Fruit fly (Drosophila melanogaster) whole organism, embryonic: ENCODE data around the gene RhoGAPp190.
A peak's percentile ranks its signal among the peaks of the same experiment; 100 is the strongest.

ENCODE experiments used
- ATbp ChIP-seq: fragments of 200-800 bp; sonication (Bioruptor generic); optimal IDR thresholded peaks from 2 replicates; lab custom pipeline; 2017; ENCODE audit warnings: missing biosample characterization, mild to moderate bottlenecking, missing genetic modification characterization, missing genetic modification reagents
- Bdp1 ChIP-seq: fragments of 200-800 bp; sonication (Bioruptor generic); optimal IDR thresholded peaks from 3 replicates; lab custom pipeline; 2016; ENCODE audit warnings: missing biosample characterization, missing genetic modification characterization
- Blimp-1 ChIP-seq: fragments of 200-800 bp; sonication (Bioruptor generic); optimal IDR thresholded peaks from 3 replicates; lab custom pipeline; 2018; ENCODE audit warnings: missing biosample characterization, missing genetic modification characterization, mild to moderate bottlenecking, moderate library complexity, missing genetic modification reagents
- BtbVII ChIP-seq: fragments of 200-800 bp; sonication (Bioruptor generic); optimal IDR thresholded peaks from 3 replicates; lab custom pipeline; 2017; ENCODE audit warnings: missing biosample characterization, mild to moderate bottlenecking, missing genetic modification characterization
- Bteb2 ChIP-seq: fragments of 200-800 bp; sonication (Bioruptor generic); optimal IDR thresholded peaks from 2 replicates; lab custom pipeline; 2016; ENCODE audit warnings: missing biosample characterization, missing genetic modification characterization
- CG10654 ChIP-seq: fragments of 200-800 bp; sonication (Bioruptor generic); optimal IDR thresholded peaks from 2 replicates; lab custom pipeline; 2016; ENCODE audit warnings: missing biosample characterization, missing genetic modification characterization
- CG11456 ChIP-seq: fragments of 200-800 bp; sonication (Bioruptor generic); IDR thresholded peaks from 3 replicates; pipeline ENCODE4 v1.3.6; 2022; ENCODE audit warnings: missing biosample characterization, missing genetic modification characterization
- CG11723 ChIP-seq: fragments of 200-800 bp; sonication (Bioruptor generic); optimal IDR thresholded peaks from 2 replicates; lab custom pipeline; 2017; ENCODE audit warnings: missing biosample characterization, mild to moderate bottlenecking, missing genetic modification characterization
- CG13894 ChIP-seq: fragments of 200-800 bp; sonication (Bioruptor generic); optimal IDR thresholded peaks from 3 replicates; lab custom pipeline; 2018; ENCODE audit warnings: missing biosample characterization, mild to moderate bottlenecking, missing genetic modification characterization, moderate library complexity
- CG15601 ChIP-seq: fragments of 200-800 bp; sonication (Bioruptor generic); optimal IDR thresholded peaks from 3 replicates; lab custom pipeline; 2019; ENCODE audit warnings: missing biosample characterization, mild to moderate bottlenecking, missing genetic modification characterization, moderate library complexity
- CG16863 ChIP-seq: fragments of 200-800 bp; sonication (Bioruptor generic); optimal IDR thresholded peaks from 3 replicates; lab custom pipeline; 2016; ENCODE audit warnings: missing biosample characterization, missing genetic modification characterization
- CG1792 ChIP-seq: fragments of 200-800 bp; sonication (Bioruptor generic); optimal IDR thresholded peaks from 2 replicates; lab custom pipeline; 2016; ENCODE audit warnings: missing biosample characterization, missing genetic modification characterization
- CG1832 ChIP-seq: fragments of 200-800 bp; sonication (Bioruptor generic); optimal IDR thresholded peaks from 2 replicates; lab custom pipeline; 2017; ENCODE audit warnings: missing biosample characterization, mild to moderate bottlenecking, missing genetic modification characterization, inconsistent platforms
- CG31441 ChIP-seq: fragments of 200-800 bp; sonication (Bioruptor generic); IDR thresholded peaks from 2 replicates; pipeline ENCODE4 v1.3.6; 2022; ENCODE audit warnings: missing biosample characterization, missing genetic modification characterization
- CG33213 ChIP-seq: fragments of 200-800 bp; sonication (Bioruptor generic); optimal IDR thresholded peaks from 3 replicates; lab custom pipeline; 2016; ENCODE audit warnings: missing biosample characterization, missing genetic modification characterization
- CG6654 ChIP-seq: fragments of 200-800 bp; sonication (Bioruptor generic); optimal IDR thresholded peaks from 2 replicates; lab custom pipeline; 2017; ENCODE audit warnings: missing biosample characterization, mild to moderate bottlenecking, missing genetic modification characterization
- CG6689 ChIP-seq: fragments of 200-800 bp; sonication (Bioruptor generic); IDR thresholded peaks from 2 replicates; pipeline ENCODE4 v1.3.6; 2022; ENCODE audit warnings: missing biosample characterization, missing genetic modification characterization
- CG6854 ChIP-seq: fragments of 200-800 bp; sonication (Bioruptor generic); optimal IDR thresholded peaks from 3 replicates; lab custom pipeline; 2017; ENCODE audit warnings: missing biosample characterization, mild to moderate bottlenecking, missing genetic modification characterization
- CoRest ChIP-seq: fragments of 200-800 bp; sonication (Bioruptor generic); optimal IDR thresholded peaks from 3 replicates; lab custom pipeline; 2018; ENCODE audit warnings: missing biosample characterization, mild to moderate bottlenecking, missing genetic modification characterization, moderate library complexity
- Deaf1 ChIP-seq: fragments of 200-800 bp; optimal IDR thresholded peaks from 3 replicates; lab custom pipeline; 2019; ENCODE audit warnings: missing biosample characterization, mild to moderate bottlenecking, missing genetic modification characterization, moderate library complexity
- Eip74EF ChIP-seq, 2 experiments: fragments of 200-800 bp in 1 of 2; fragments of >200 bp in 1 of 2; sonication (Bioruptor generic) in 1 of 2; optimal IDR thresholded peaks; 2 replicates each; lab custom pipeline; 2017 to 2019; ENCODE audit warnings: missing biosample characterization in 2 of 2, missing genetic modification characterization in 2 of 2, mild to moderate bottlenecking in 1 of 2, moderate library complexity in 1 of 2
- Elba2 ChIP-seq: fragments of 200-800 bp; sonication (Bioruptor generic); optimal IDR thresholded peaks from 3 replicates; lab custom pipeline; 2016; ENCODE audit warnings: missing biosample characterization, missing genetic modification characterization
- GATAe ChIP-seq: fragments of 200-800 bp; sonication (Bioruptor generic); conservative IDR thresholded peaks from 2 replicates; pipeline ENCODE4 v1.3.6; 2022; ENCODE audit warnings: missing biosample characterization, missing genetic modification characterization
- HLH54F ChIP-seq: fragments of 200-800 bp; sonication (Bioruptor generic); optimal IDR thresholded peaks from 3 replicates; lab custom pipeline; 2016; ENCODE audit warnings: missing biosample characterization, missing genetic modification characterization
- HLHmδ ChIP-seq: fragments of 200-800 bp; sonication (Bioruptor generic); optimal IDR thresholded peaks from 2 replicates; lab custom pipeline; 2018; ENCODE audit warnings: missing biosample characterization, mild to moderate bottlenecking, missing genetic modification characterization, moderate library complexity
- Hand ChIP-seq: fragments of 200-800 bp; sonication (Bioruptor generic); optimal IDR thresholded peaks from 2 replicates; lab custom pipeline; 2017; ENCODE audit warnings: mild to moderate bottlenecking, missing biosample characterization, missing genetic modification reagents, missing genetic modification characterization
- Hsf ChIP-seq: fragments of 200-800 bp; sonication (Bioruptor generic); optimal IDR thresholded peaks from 3 replicates; lab custom pipeline; 2016; ENCODE audit warnings: missing biosample characterization, missing genetic modification characterization
- Lim3 ChIP-seq: fragments of 200-800 bp; sonication (Bioruptor generic); IDR thresholded peaks from 2 replicates; pipeline ENCODE4 v1.3.6; 2022; ENCODE audit warnings: missing biosample characterization, missing genetic modification characterization
- MTF-1 ChIP-seq: fragments of 200-800 bp; sonication (Bioruptor generic); optimal IDR thresholded peaks from 2 replicates; lab custom pipeline; 2018; ENCODE audit warnings: missing biosample characterization, mild to moderate bottlenecking, missing genetic modification characterization, borderline replicate concordance
- Poxn ChIP-seq: fragments of 200-800 bp; sonication (Bioruptor generic); IDR thresholded peaks from 2 replicates; pipeline ENCODE4 v1.3.6; 2022; ENCODE audit warnings: missing biosample characterization, missing genetic modification characterization
- Rfx ChIP-seq: fragments of 200-800 bp; sonication (Bioruptor generic); IDR thresholded peaks from 2 replicates; pipeline ENCODE4 v1.3.6; 2022; ENCODE audit warnings: missing biosample characterization, missing genetic modification characterization
- Scr ChIP-seq: fragments of 200-800 bp; sonication (Bioruptor generic); IDR thresholded peaks from 2 replicates; pipeline ENCODE4 v1.3.6; 2022; ENCODE audit warnings: missing biosample characterization, missing genetic modification characterization; ENCODE audit not compliant: partially characterized antibody
- ase ChIP-seq: fragments of 200-800 bp; sonication (Bioruptor generic); IDR thresholded peaks from 3 replicates; pipeline ENCODE4 v1.3.6; 2022; ENCODE audit warnings: missing biosample characterization, missing genetic modification characterization
- bbx ChIP-seq: fragments of 200-800 bp; sonication (Bioruptor generic); IDR thresholded peaks from 2 replicates; pipeline ENCODE4 v1.3.6; 2022; ENCODE audit warnings: missing biosample characterization, missing genetic modification characterization; ENCODE audit not compliant: partially characterized antibody
- ci ChIP-seq: fragments of 200-800 bp; sonication (Bioruptor generic); IDR thresholded peaks from 3 replicates; pipeline ENCODE4 v1.3.6; 2022; ENCODE audit warnings: missing biosample characterization, missing genetic modification characterization
- corto ChIP-seq: fragments of 200-800 bp; sonication (Bioruptor generic); optimal IDR thresholded peaks from 2 replicates; lab custom pipeline; 2016; ENCODE audit warnings: missing biosample characterization, mild to moderate bottlenecking, missing genetic modification characterization, moderate library complexity
- cwo ChIP-seq: fragments of 200-800 bp; sonication (Bioruptor generic); optimal IDR thresholded peaks from 3 replicates; lab custom pipeline; 2017; ENCODE audit warnings: missing biosample characterization, missing genetic modification characterization, mild to moderate bottlenecking, moderate library complexity, missing genetic modification reagents
- da ChIP-seq: fragments of 200-800 bp; sonication (Bioruptor generic); optimal IDR thresholded peaks from 2 replicates; lab custom pipeline; 2016; ENCODE audit warnings: missing biosample characterization, missing genetic modification characterization
- dm ChIP-seq: fragments of 200-800 bp; sonication (Bioruptor generic); optimal IDR thresholded peaks from 3 replicates; lab custom pipeline; 2016; ENCODE audit warnings: missing biosample characterization, missing genetic modification characterization
- dmrt99B ChIP-seq: fragments of 200-800 bp; sonication (Bioruptor generic); optimal IDR thresholded peaks from 2 replicates; lab custom pipeline; 2018; ENCODE audit warnings: missing biosample characterization, mild to moderate bottlenecking, missing genetic modification characterization, moderate library complexity
- jing ChIP-seq: fragments of 200-800 bp; sonication (Bioruptor generic); optimal IDR thresholded peaks from 2 replicates; lab custom pipeline; 2018; ENCODE audit warnings: missing biosample characterization, mild to moderate bottlenecking, missing genetic modification characterization
- mirr ChIP-seq: fragments of 200-800 bp; sonication (Bioruptor generic); optimal IDR thresholded peaks from 3 replicates; lab custom pipeline; 2018; ENCODE audit warnings: missing biosample characterization, mild to moderate bottlenecking, missing genetic modification characterization
- nerfin-2 ChIP-seq: fragments of 200-800 bp; sonication (Bioruptor generic); IDR thresholded peaks from 2 replicates; pipeline ENCODE4 v1.3.6; 2022; ENCODE audit warnings: missing biosample characterization, missing genetic modification characterization; ENCODE audit not compliant: partially characterized antibody
- pnt ChIP-seq: fragments of 200-800 bp; sonication (Bioruptor generic); optimal IDR thresholded peaks from 3 replicates; lab custom pipeline; 2016; ENCODE audit warnings: missing biosample characterization, missing genetic modification characterization
- pros ChIP-seq: fragments of 200-800 bp; sonication (Bioruptor generic); optimal IDR thresholded peaks from 3 replicates; lab custom pipeline; 2019; ENCODE audit warnings: missing biosample characterization, mild to moderate bottlenecking, missing genetic modification characterization, moderate library complexity
- sd ChIP-seq: fragments of 200-800 bp; sonication (Bioruptor generic); optimal IDR thresholded peaks from 3 replicates; lab custom pipeline; 2018; ENCODE audit warnings: missing biosample characterization, mild to moderate bottlenecking, missing genetic modification characterization, moderate library complexity
- sr ChIP-seq: fragments of 200-800 bp; sonication (Bioruptor generic); IDR thresholded peaks from 3 replicates; pipeline ENCODE4 v1.3.6; 2022; ENCODE audit warnings: missing biosample characterization, missing genetic modification characterization
- tup ChIP-seq: fragments of 200-800 bp; sonication (Bioruptor generic); optimal IDR thresholded peaks from 2 replicates; lab custom pipeline; 2016; ENCODE audit warnings: missing biosample characterization, mild to moderate bottlenecking, missing genetic modification characterization, moderate library complexity
- wdn ChIP-seq: fragments of 200-800 bp; sonication (Bioruptor generic); IDR thresholded peaks from 2 replicates; pipeline ENCODE4 v1.3.6; 2022; ENCODE audit warnings: missing biosample characterization, missing genetic modification characterization
- wor ChIP-seq: fragments of 200-800 bp; sonication (Bioruptor generic); IDR thresholded peaks from 2 replicates; pipeline ENCODE4 v1.3.6; 2022; ENCODE audit warnings: missing biosample characterization, missing genetic modification characterization

The RhoGAPp190 gene

DNA sequence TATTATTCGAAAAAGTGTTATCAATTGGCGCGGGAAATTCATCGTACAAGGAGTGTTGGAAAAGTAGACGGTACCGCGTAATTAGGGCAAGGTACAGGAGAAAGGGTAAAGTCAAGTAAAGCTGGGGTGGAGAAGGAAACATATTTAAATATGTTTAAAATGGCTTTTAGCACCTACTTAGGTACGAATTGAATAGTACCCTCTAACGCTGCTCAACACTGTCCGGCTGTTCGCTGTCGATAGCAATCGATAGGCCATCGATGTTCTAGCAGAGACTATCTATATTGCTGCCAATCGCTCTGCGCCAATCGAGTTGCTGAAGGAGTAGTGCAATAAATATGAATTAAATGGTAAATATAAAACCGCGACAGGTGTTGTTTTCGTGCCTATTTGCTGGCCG is 53.0 kb downstream of the RhoGAPp190 start, which contains the start of gene X11L (continued):
- TF ChIP-seq corto (GFP tag; lab: Kevin White, UChicago): peak; percentile 22
- peak; percentile 89 for TF ChIP-seq bbx (GFP tag; lab: Robert Waterston, UW)
- TF ChIP-seq da (GFP tag; lab: Kevin White, UChicago): no peak
- peak; percentile 56 for TF ChIP-seq CG1792 (GFP tag; lab: Kevin White, UChicago)
- TF ChIP-seq GATAe (GFP tag; lab: Robert Waterston, UW): no peak
- TF ChIP-seq ATbp (GFP tag; lab: Kevin White, UChicago): peak; percentile 52
- peak; percentile 84 for TF ChIP-seq Rfx (GFP tag; lab: Robert Waterston, UW)
- TF ChIP-seq HLH54F: peak; percentile 84
- no peak for TF ChIP-seq Eip74EF (GFP tag; optimal IDR thresholded peaks at IDR 0.05; lab: Kevin White, UChicago)
- peak; percentile 77 for TF ChIP-seq CG11456
- peak; percentile 55 for TF ChIP-seq Bteb2 (GFP tag; lab: Kevin White, UChicago)
- TF ChIP-seq Hand (GFP tag; lab: Kevin White, UChicago): no peak
- TF ChIP-seq Poxn (GFP tag; lab: Robert Waterston, UW): no peak
- TF ChIP-seq Blimp-1 (GFP tag; lab: Kevin White, UChicago): no peak
- TF ChIP-seq CG1832 (GFP tag; lab: Kevin White, UChicago): no peak
- peak; percentile 66 for TF ChIP-seq pnt (GFP tag; lab: Kevin White, UChicago)
- no peak for TF ChIP-seq Lim3
- peak; percentile 70 for TF ChIP-seq Bdp1 (GFP tag; lab: Kevin White, UChicago)
- TF ChIP-seq CoRest (tag; lab: Kevin White, UChicago): peak; percentile 54
- TF ChIP-seq cwo (GFP tag; lab: Kevin White, UChicago): peak; percentile 31
- TF ChIP-seq CG10654 (GFP tag; lab: Kevin White, UChicago): peak; percentile 63
- no peak for TF ChIP-seq mirr
- TF ChIP-seq nerfin-2 (GFP tag; lab: Robert Waterston, UW): peak; percentile 82
- peak; percentile 68 for TF ChIP-seq tup
- TF ChIP-seq wdn: 0 out of 2 replicates have a peak, but pooled peaks have one; percentile 42
- TF ChIP-seq wor (GFP tag; lab: Robert Waterston, UW): peak; percentile 33; the same call in 1 of the 2 replicates
- TF ChIP-seq CG15601 (tag; lab: Kevin White, UChicago): no peak
- no peak for TF ChIP-seq MTF-1 (GFP tag; lab: Kevin White, UChicago)
- TF ChIP-seq sd (tag; lab: Kevin White, UChicago): no peak
- peak; percentile 8 for TF ChIP-seq dm (GFP tag; lab: Kevin White, UChicago)
- peak; percentile 79 for TF ChIP-seq CG16863
- peak; percentile 53; the same call in 2 of the 3 replicates for TF ChIP-seq ase
- TF ChIP-seq CG6654 (GFP tag; lab: Kevin White, UChicago): no peak
- peak; percentile 35 for TF ChIP-seq jing (GFP tag; lab: Kevin White, UChicago)
- TF ChIP-seq CG31441: no peak
- TF ChIP-seq CG13894 (tag; lab: Kevin White, UChicago): no peak
- TF ChIP-seq dmrt99B (tag; lab: Kevin White, UChicago): no peak
- TF ChIP-seq CG6854 (GFP tag; lab: Kevin White, UChicago): no peak
- TF ChIP-seq HLHmδ: no peak
- no peak for TF ChIP-seq CG11723 (GFP tag; lab: Kevin White, UChicago)
- no peak for TF ChIP-seq pros
- peak; percentile 89 for TF ChIP-seq Scr
- TF ChIP-seq Deaf1: no peak
- TF ChIP-seq BtbVII (GFP tag; lab: Kevin White, UChicago): no peak
- TF ChIP-seq CG33213 (GFP tag; lab: Kevin White, UChicago): peak; percentile 76
- TF ChIP-seq ci: peak; percentile 83
- TF ChIP-seq sr (GFP tag; lab: Robert Waterston, UW): 0 out of 3 replicates have a peak, but pooled peaks have one; percentile 10
- TF ChIP-seq CG6689 (GFP tag; lab: Robert Waterston, UW): peak; percentile 54
- peak; percentile 24 for TF ChIP-seq Elba2
- TF ChIP-seq Hsf (GFP tag; lab: Kevin White, UChicago): peak; percentile 77
